Worm (Caenorhabditis elegans): ENCODE results near the gene F18C5.10.

F18C5.10 gene

ce11 chrII:6588605-6589292, 27.5 kb upstream of the F18C5.10 start, which contains the start of gene icd-1:
Gene icd-1, minus strand, starts transcription at chrII:6588655.
- TF ChIP-seq flt-1 (GFP tag; IDR thresholded peaks at IDR 0.05) (0 out of 2 replicates have a peak, but pooled peaks have one; percentile 61), ztf-23 (GFP tag; IDR thresholded peaks at IDR 0.05) (peak; percentile 100), ref-1 (GFP tag; conservative IDR thresholded peaks at IDR 0.05) (no peak), med-1 (GFP tag; optimal IDR thresholded peaks at IDR 0.05; ENCODE audit: insufficient read depth) (peak; percentile 36), klf-2 (GFP tag; conservative IDR thresholded peaks at IDR 0.05) (no peak), cog-1 (tag; optimal IDR thresholded peaks at IDR 0.05) (peak; percentile 84), ztf-29 (GFP tag; IDR thresholded peaks at IDR 0.05) (peak; percentile 73)

ce11 chrII:6587264-6587870, 26.1 kb upstream of the F18C5.10 start, which contains the start of gene C56C10.7:
Gene C56C10.7, minus strand, starts transcription at chrII:6587575.
- TF ChIP-seq flt-1 (GFP tag; IDR thresholded peaks at IDR 0.05) (0 out of 2 replicates have a peak, but pooled peaks have one; percentile 14), ref-1 (GFP tag; conservative IDR thresholded peaks at IDR 0.05) (no peak), ztf-23 (GFP tag; IDR thresholded peaks at IDR 0.05) (no peak)

ce11 chrII:6582758-6583157, 21.5 kb upstream of the F18C5.10 start, which contains the start of gene C56C10.4:
Gene C56C10.4, plus strand, starts transcription at chrII:6583058.
- TF ChIP-seq med-1 (GFP tag; optimal IDR thresholded peaks at IDR 0.05; ENCODE audit: insufficient read depth) (no peak), ref-1 (GFP tag; conservative IDR thresholded peaks at IDR 0.05) (no peak), ztf-29 (GFP tag; IDR thresholded peaks at IDR 0.05) (no peak), T22C8.4 (GFP tag; IDR thresholded peaks at IDR 0.05) (no peak), cog-1 (tag; optimal IDR thresholded peaks at IDR 0.05) (no peak), klf-2 (GFP tag; conservative IDR thresholded peaks at IDR 0.05) (no peak), ztf-23 (GFP tag; IDR thresholded peaks at IDR 0.05) (no peak), tab-1 (GFP tag; IDR thresholded peaks at IDR 0.05) (no peak), flt-1 (GFP tag; IDR thresholded peaks at IDR 0.05) (no peak)

- TF ChIP-seq flt-1 (GFP tag; IDR thresholded peaks at IDR 0.05) (no peak), T22C8.4 (GFP tag; IDR thresholded peaks at IDR 0.05) (no peak), ref-1 (GFP tag; conservative IDR thresholded peaks at IDR 0.05) (no peak), cog-1 (tag; optimal IDR thresholded peaks at IDR 0.05) (no peak), med-1 (GFP tag; optimal IDR thresholded peaks at IDR 0.05; ENCODE audit: insufficient read depth) (no peak), ztf-23 (GFP tag; IDR thresholded peaks at IDR 0.05) (no peak), tab-1 (GFP tag; IDR thresholded peaks at IDR 0.05) (no peak), ztf-29 (GFP tag; IDR thresholded peaks at IDR 0.05) (no peak), klf-2 (GFP tag; conservative IDR thresholded peaks at IDR 0.05) (no peak)
Measured at ce11 chrII:6581236-6581635, 20.0 kb upstream of the F18C5.10 start, which contains the start of gene C56C10.6. Gene C56C10.6, minus strand, starts transcription at chrII:6581336.

ce11 chrII:6578378-6578777, 17.1 kb upstream of the F18C5.10 start, which contains the start of gene sra-31:
Gene sra-31, minus strand, starts transcription at chrII:6578478.
- no peak for TF ChIP-seq tab-1 (GFP tag; IDR thresholded peaks at IDR 0.05)
- TF ChIP-seq ref-1 (GFP tag; conservative IDR thresholded peaks at IDR 0.05) = no peak
- no peak for TF ChIP-seq ztf-23 (GFP tag; IDR thresholded peaks at IDR 0.05)
- TF ChIP-seq klf-2 (GFP tag; conservative IDR thresholded peaks at IDR 0.05) = no peak

ce11 chrII:6575647-6576046, 14.4 kb upstream of the F18C5.10 start, which contains the start of gene sra-29:
Gene sra-29, minus strand, starts transcription at chrII:6575747.
- TF ChIP-seq med-1 (GFP tag; optimal IDR thresholded peaks at IDR 0.05; ENCODE audit: insufficient read depth) (no peak), ref-1 (GFP tag; conservative IDR thresholded peaks at IDR 0.05) (no peak)

- TF ChIP-seq ztf-29 (GFP tag; IDR thresholded peaks at IDR 0.05) (no peak), tab-1 (GFP tag; IDR thresholded peaks at IDR 0.05) (no peak), med-1 (GFP tag; optimal IDR thresholded peaks at IDR 0.05; ENCODE audit: insufficient read depth) (no peak), cog-1 (tag; optimal IDR thresholded peaks at IDR 0.05) (no peak), ref-1 (GFP tag; conservative IDR thresholded peaks at IDR 0.05) (no peak), flt-1 (GFP tag; IDR thresholded peaks at IDR 0.05) (no peak), ztf-23 (GFP tag; IDR thresholded peaks at IDR 0.05) (no peak), T22C8.4 (GFP tag; IDR thresholded peaks at IDR 0.05) (no peak), klf-2 (GFP tag; conservative IDR thresholded peaks at IDR 0.05) (no peak)
Measured at ce11 chrII:6573677-6574076, 12.4 kb upstream of the F18C5.10 start, which contains the start of gene sra-28. Gene sra-28, minus strand, starts transcription at chrII:6573777.

- TF ChIP-seq ref-1 (GFP tag; conservative IDR thresholded peaks at IDR 0.05) (no peak), flt-1 (GFP tag; IDR thresholded peaks at IDR 0.05) (no peak), tab-1 (GFP tag; IDR thresholded peaks at IDR 0.05) (no peak), T22C8.4 (GFP tag; IDR thresholded peaks at IDR 0.05) (no peak), ztf-29 (GFP tag; IDR thresholded peaks at IDR 0.05) (no peak), ztf-23 (GFP tag; IDR thresholded peaks at IDR 0.05) (no peak), med-1 (GFP tag; optimal IDR thresholded peaks at IDR 0.05; ENCODE audit: insufficient read depth) (no peak), klf-2 (GFP tag; conservative IDR thresholded peaks at IDR 0.05) (no peak), cog-1 (tag; optimal IDR thresholded peaks at IDR 0.05) (no peak)
Measured at ce11 chrII:6568707-6569106, 7.5 kb upstream of the F18C5.10 start, which contains the start of gene sra-27. Gene sra-27, plus strand, starts transcription at chrII:6569007.

ce11 chrII:6566628-6567180, 5.5 kb upstream of the F18C5.10 start, which contains the start of the genes F18C5.5 and F18C5.9:
Gene F18C5.5, minus strand, starts transcription at chrII:6566728.
Gene F18C5.9, plus strand, starts transcription at chrII:6567130.
- TF ChIP-seq flt-1 (GFP tag; IDR thresholded peaks at IDR 0.05) (no peak), T22C8.4 (GFP tag; IDR thresholded peaks at IDR 0.05) (no peak), klf-2 (GFP tag; conservative IDR thresholded peaks at IDR 0.05) (no peak), cog-1 (tag; optimal IDR thresholded peaks at IDR 0.05) (no peak), ref-1 (GFP tag; conservative IDR thresholded peaks at IDR 0.05) (no peak), med-1 (GFP tag; optimal IDR thresholded peaks at IDR 0.05; ENCODE audit: insufficient read depth) (no peak), tab-1 (GFP tag; IDR thresholded peaks at IDR 0.05) (no peak), ztf-29 (GFP tag; IDR thresholded peaks at IDR 0.05) (no peak), ztf-23 (GFP tag; IDR thresholded peaks at IDR 0.05) (no peak)
